Worm (Caenorhabditis elegans) whole organism, young adult: ENCODE data around the gene srlf-27.

Experiments
- Y53F4B.3 ChIP-seq: fragments of 200-800 bp; sonication (Bioruptor generic); IDR thresholded peaks from 2 replicates; pipeline ENCODE4 v1.3.6; 2022; ENCODE audit warnings: missing genetic modification reagents, missing genetic modification characterization, missing compliant biosample characterization
- ama-1 ChIP-seq, 3 experiments: fragments of 150-350 bp in 1 of 3; sonication (generic microtip) in 2 of 3; optimal IDR thresholded peaks; 2 replicates each; lab custom pipeline; 2014 to 2018; ENCODE audit warnings: missing biosample characterization in 2 of 3, missing genetic modification characterization in 2 of 3, missing genetic modification reagents in 2 of 3
- dpl-1 ChIP-seq: fragments of 150-350 bp; optimal IDR thresholded peaks from 2 replicates; lab custom pipeline; 2014; ENCODE audit warnings: missing biosample characterization, missing genetic modification reagents, missing genetic modification characterization
- hlh-12 ChIP-seq: sonication (generic microtip); optimal IDR thresholded peaks from 2 replicates; lab custom pipeline; 2016; ENCODE audit warnings: missing genetic modification characterization, missing compliant biosample characterization
- hlh-26 ChIP-seq: fragments of 200-800 bp; sonication (Bioruptor generic); conservative IDR thresholded peaks from 2 replicates; pipeline ENCODE4 v1.3.6; 2022; ENCODE audit warnings: missing genetic modification reagents, missing genetic modification characterization, missing compliant biosample characterization
- madf-3 ChIP-seq: fragments of 200-800 bp; sonication (Bioruptor generic); IDR thresholded peaks from 2 replicates; pipeline ENCODE4 v1.3.6; 2022; ENCODE audit warnings: missing genetic modification reagents, missing genetic modification characterization, missing compliant biosample characterization
- madf-6 ChIP-seq: fragments of 200-800 bp; sonication (Bioruptor generic); IDR thresholded peaks from 2 replicates; pipeline ENCODE4 v1.3.6; 2022; ENCODE audit warnings: missing genetic modification reagents, missing genetic modification characterization, missing compliant biosample characterization
- nhr-90 ChIP-seq: sonication (generic microtip); optimal IDR thresholded peaks from 2 replicates; lab custom pipeline; 2016; ENCODE audit warnings: missing genotype, mild to moderate bottlenecking, missing genetic modification characterization, missing compliant biosample characterization
- pha-4 ChIP-seq: fragments of 150-350 bp; sonication (generic microtip); optimal IDR thresholded peaks from 2 replicates; lab custom pipeline; 2014; ENCODE audit warnings: missing biosample characterization, missing genetic modification reagents, missing genetic modification characterization
- rec-8 ChIP-seq, 2 experiments: sonication (generic microtip); optimal IDR thresholded peaks; 2 replicates each; lab custom pipeline; 2016; ENCODE audit warnings: mild to moderate bottlenecking in 2 of 2, missing genetic modification characterization in 2 of 2, missing genetic modification reagents in 2 of 2, missing genotype in 2 of 2, missing biosample characterization in 1 of 2, missing compliant biosample characterization in 1 of 2, moderate library complexity in 1 of 2
- rpc-1 ChIP-seq, 2 experiments: fragments of 150-350 bp in 1 of 2; sonication (generic microtip) in 1 of 2; optimal IDR thresholded peaks; 2 replicates each; lab custom pipeline; 2014 to 2018; ENCODE audit warnings: missing biosample characterization in 1 of 2, missing genetic modification characterization in 1 of 2, missing genetic modification reagents in 1 of 2, missing genotype in 1 of 2
- sea-2 ChIP-seq: fragments of 200-800 bp; sonication (Bioruptor generic); IDR thresholded peaks from 2 replicates; pipeline ENCODE4 v1.3.6; 2022; ENCODE audit warnings: missing genetic modification characterization, missing compliant biosample characterization

- no peak for TF ChIP-seq pha-4 (tag; lab: Kevin White, UChicago)
- no peak for TF ChIP-seq madf-6 (GFP tag; lab: Robert Waterston, UW)
- no peak for TF ChIP-seq madf-3 (GFP tag; lab: Robert Waterston, UW)
- TF ChIP-seq rpc-1 (optimal IDR thresholded peaks at IDR 0.05; lab: Kevin White, UChicago): no peak
- no peak for TF ChIP-seq rpc-1 (tag; optimal IDR thresholded peaks at IDR 0.05; lab: Kevin White, UChicago)
- TF ChIP-seq hlh-12 (tag; lab: Kevin White, UChicago): no peak
- no peak for TF ChIP-seq sea-2 (GFP tag; lab: Robert Waterston, UW)
- no peak for TF ChIP-seq rec-8 (tag; optimal IDR thresholded peaks at IDR 0.05; lab: Kevin White, UChicago)
- TF ChIP-seq hlh-26 (GFP tag; lab: Robert Waterston, UW): no peak
- TF ChIP-seq ama-1 (optimal IDR thresholded peaks at IDR 0.05; lab: Kevin White, UChicago): peak; percentile 19
- TF ChIP-seq ama-1 (GFP tag; optimal IDR thresholded peaks at IDR 0.05; lab: Kevin White, UChicago): no peak
- TF ChIP-seq Y53F4B.3 (GFP tag; lab: Robert Waterston, UW): no peak
- TF ChIP-seq nhr-90 (tag; lab: Kevin White, UChicago): no peak
- no peak for TF ChIP-seq dpl-1 (GFP tag; lab: Kevin White, UChicago)
Observed at ce11 chrIV:14614176-14614740, 23.3 kb upstream of the srlf-27 start.
